Fruit fly (Drosophila melanogaster) Kc167 (cell line): Measurements from ENCODE around the gene Rpt3.

Experiments
- Myc ChIP-seq: fragments of >200 bp; optimal IDR thresholded peaks from 2 replicates; lab custom pipeline; 2017; ENCODE audit warnings: missing external identifiers
- Sin3A ChIP-seq: fragments of >200 bp; optimal IDR thresholded peaks from 2 replicates; lab custom pipeline; 2018; ENCODE audit warnings: missing external identifiers
- h ChIP-seq: fragments of >200 bp; optimal IDR thresholded peaks from 3 replicates; lab custom pipeline; 2018; ENCODE audit warnings: missing external identifiers
- insv ChIP-seq: fragments of >200 bp; optimal IDR thresholded peaks from 3 replicates; lab custom pipeline; 2018; ENCODE audit warnings: missing external identifiers
- psq ChIP-seq: fragments of >200 bp; optimal IDR thresholded peaks from 2 replicates; lab custom pipeline; 2017; ENCODE audit warnings: missing external identifiers
- ttk ChIP-seq: sonication (Bioruptor generic); optimal IDR thresholded peaks from 2 replicates; lab custom pipeline; 2017; ENCODE audit warnings: missing external identifiers

- TF ChIP-seq h (no peak), psq (no peak), Myc (lab: Kevin White, UChicago) (no peak), ttk (lab: Kevin White, UChicago) (no peak), insv (lab: Kevin White, UChicago) (no peak), Sin3A (lab: Kevin White, UChicago) (no peak)
Measured at dm6 chrX:11143820-11144219, 18.9 kb downstream of the Rpt3 start, which contains the start of gene CG15201.
